Fruit fly (Drosophila melanogaster): ENCODE data around the gene CG34290.
A peak's percentile ranks its signal among the peaks of the same experiment; 100 is the strongest.

CG34290 gene

DNA sequence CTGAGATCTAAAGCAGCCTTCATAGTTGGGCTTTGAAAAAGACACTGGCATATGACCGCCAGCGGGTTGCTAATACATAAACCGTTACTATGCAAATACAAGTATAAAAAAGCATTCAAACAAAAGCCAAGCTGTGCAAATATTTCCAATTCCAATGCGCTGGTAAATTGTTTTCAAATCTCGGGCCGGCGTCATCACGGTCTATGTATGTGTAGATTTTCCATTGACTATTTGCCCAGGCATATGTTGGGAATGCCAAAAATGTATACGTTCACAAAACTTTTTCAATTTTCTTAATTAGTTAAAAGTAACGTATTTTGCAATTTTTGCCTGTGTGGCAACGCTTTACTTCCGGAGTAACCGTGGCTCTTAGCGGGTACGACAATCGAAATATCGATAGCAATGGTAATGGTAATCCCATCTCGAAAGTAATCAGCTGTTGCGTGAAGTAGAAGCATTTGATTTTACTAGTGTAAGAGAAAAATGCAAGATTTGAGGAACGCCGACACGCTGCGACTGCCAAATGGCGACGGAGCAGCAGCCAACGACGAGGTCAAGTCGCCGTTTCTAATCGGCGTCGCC lies at the start of gene CG34290, which contains the start of gene Uck:
Gene CG34290 (minus strand): TSS at position 51 of the 582 bp plus-strand sequence.
Gene Uck (plus strand): TSS at position 405 of the 582 bp plus-strand sequence.
- no peak for TF ChIP-seq CG8478 (optimal IDR thresholded peaks at IDR 0.05)
- TF ChIP-seq CTCF (optimal IDR thresholded peaks at IDR 0.05) = peak; percentile 3 to 29

dm6 chr3R:24336622-24337021 lies 47.0 kb upstream of the CG34290 start, which contains the start of gene CG6432:
Gene CG6432, plus strand, starts transcription at chr3R:24336922.
- TF ChIP-seq CG8478 (optimal IDR thresholded peaks at IDR 0.05) (no peak), CTCF (optimal IDR thresholded peaks at IDR 0.05) (no peak)

DNA sequence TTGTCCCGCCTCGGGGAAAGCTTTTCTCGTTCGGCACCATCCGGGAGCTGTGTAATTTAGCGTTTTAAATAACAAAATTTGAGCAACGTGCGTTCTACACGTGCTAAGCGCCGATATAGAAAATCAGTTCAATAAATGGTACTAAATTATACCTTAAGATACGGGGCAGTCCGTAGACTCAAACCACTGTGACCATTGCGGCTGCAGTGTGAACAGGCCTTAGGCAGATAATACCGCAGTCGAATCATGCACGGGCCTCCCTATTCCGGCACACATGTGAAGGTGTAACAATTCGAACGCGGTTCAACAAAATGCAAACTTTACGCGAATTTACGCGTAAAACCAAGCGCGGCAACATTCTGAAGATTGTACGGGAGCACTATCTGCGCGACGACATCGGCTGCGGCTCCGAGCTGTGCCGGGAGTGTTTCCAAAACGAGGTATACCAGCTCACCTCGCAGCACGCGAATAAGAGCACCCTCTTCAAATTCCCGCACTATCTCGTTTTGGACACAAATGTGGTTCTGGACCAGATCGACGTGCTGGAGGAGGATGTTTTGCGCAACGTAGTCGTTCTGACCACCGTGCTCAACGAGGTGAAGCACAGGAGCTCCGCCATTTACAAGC lies 43.7 kb upstream of the CG34290 start, which contains the start of the genes Rrp5 and Dis3:
Gene Rrp5 (minus strand): TSS at position 135 of the 627 bp plus-strand sequence.
Gene Dis3 (plus strand): TSS at position 252 of the 627 bp plus-strand sequence.
- TF ChIP-seq CTCF (optimal IDR thresholded peaks at IDR 0.05) (peak; percentile 57 to 66), CG8478 (optimal IDR thresholded peaks at IDR 0.05) (no peak)

dm6 chr3R:24320342-24320711 lies 30.7 kb upstream of the CG34290 start:
- TF ChIP-seq CTCF (optimal IDR thresholded peaks at IDR 0.05) (no peak), CG8478 (optimal IDR thresholded peaks at IDR 0.05) (no peak)

DNA sequence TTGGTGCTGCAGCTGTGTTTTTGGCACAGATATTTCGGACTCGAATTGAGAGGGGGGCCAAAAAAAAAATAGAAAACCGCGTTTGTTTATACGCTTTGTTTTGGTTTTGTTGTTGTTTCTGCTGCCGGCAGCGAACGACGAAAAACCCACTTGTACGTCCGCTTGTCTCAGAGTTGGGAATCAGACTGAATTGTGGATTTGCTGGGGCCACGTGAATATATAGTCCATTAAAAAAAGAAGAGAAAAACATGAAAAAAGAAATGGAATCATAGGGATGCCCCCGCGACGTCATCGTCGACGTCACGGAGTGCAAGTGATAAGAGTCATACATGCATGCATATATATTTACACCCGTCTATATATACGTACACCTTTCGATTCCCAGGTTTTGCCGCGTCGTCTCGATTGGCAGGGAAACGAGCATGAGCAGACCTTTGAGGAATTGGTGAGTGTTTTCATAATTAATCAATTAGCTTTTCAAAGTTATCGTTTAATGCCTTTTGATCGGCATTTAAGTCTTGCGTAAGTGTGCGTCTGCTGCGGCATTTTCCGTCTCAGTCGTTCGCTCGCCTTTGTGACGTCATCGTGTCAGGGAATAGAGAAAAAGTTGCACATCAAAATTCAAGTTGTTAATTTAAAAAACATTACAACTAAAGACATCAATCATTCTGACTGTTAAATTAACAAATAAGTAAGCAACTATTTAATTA lies 30.2 kb upstream of the CG34290 start:
- TF ChIP-seq CG8478 (optimal IDR thresholded peaks at IDR 0.05) (no peak), CTCF (optimal IDR thresholded peaks at IDR 0.05) (no peak)

DNA sequence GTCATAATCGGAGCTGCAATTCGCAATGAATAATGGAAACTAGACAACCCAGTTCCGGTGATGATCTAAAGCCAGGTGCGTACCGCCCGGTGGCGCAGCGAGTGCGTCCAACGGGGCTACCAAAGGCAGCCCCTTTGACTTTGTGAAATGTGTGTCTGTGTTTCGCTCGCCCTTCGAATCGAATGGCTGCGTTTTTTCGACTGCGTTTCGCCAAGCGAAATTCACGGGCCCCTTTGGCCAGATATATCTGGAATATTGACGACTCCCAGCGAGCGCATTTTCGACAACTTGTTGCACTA lies 29.4 kb upstream of the CG34290 start:
- TF ChIP-seq CG8478 (optimal IDR thresholded peaks at IDR 0.05) (no peak), CTCF (optimal IDR thresholded peaks at IDR 0.05) (no peak)

- TF ChIP-seq CTCF (optimal IDR thresholded peaks at IDR 0.05) = no peak
- TF ChIP-seq CG8478 (optimal IDR thresholded peaks at IDR 0.05) = no peak
Observed at dm6 chr3R:24318217-24319082, 28.8 kb upstream of the CG34290 start, which contains the start of the genes Nab2 and BRWD3. Gene Nab2, minus strand, starts transcription at chr3R:24318419. Gene BRWD3, plus strand, starts transcription at chr3R:24319000.

- no peak for TF ChIP-seq CG8478 (optimal IDR thresholded peaks at IDR 0.05)
- TF ChIP-seq CTCF (optimal IDR thresholded peaks at IDR 0.05) = no peak
Observed at dm6 chr3R:24303060-24303459, 13.4 kb upstream of the CG34290 start.

DNA sequence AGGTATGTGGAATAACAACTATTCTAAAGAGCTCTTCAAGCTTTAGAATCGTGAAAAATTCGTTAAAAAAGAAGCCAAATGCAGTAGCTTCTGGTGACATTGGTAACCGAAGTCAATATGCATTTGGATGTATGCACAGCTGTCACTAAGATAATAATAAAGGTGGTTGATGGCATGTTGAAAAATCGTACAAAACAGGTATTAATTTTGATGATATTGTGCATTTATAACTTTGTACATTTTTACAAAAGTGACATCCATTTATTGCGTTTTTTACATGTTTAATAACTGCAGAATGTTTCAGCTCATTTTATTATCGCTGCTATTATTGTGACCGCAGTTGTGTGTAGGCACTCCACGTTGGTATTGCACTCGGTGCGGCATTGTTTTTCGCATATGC lies 11.9 kb upstream of the CG34290 start:
- TF ChIP-seq CTCF (optimal IDR thresholded peaks at IDR 0.05) = no peak
- TF ChIP-seq CG8478 (optimal IDR thresholded peaks at IDR 0.05) = no peak

dm6 chr3R:24299148-24299547 lies 9.5 kb upstream of the CG34290 start:
- TF ChIP-seq CTCF (optimal IDR thresholded peaks at IDR 0.05) (no peak), CG8478 (optimal IDR thresholded peaks at IDR 0.05) (no peak)

DNA sequence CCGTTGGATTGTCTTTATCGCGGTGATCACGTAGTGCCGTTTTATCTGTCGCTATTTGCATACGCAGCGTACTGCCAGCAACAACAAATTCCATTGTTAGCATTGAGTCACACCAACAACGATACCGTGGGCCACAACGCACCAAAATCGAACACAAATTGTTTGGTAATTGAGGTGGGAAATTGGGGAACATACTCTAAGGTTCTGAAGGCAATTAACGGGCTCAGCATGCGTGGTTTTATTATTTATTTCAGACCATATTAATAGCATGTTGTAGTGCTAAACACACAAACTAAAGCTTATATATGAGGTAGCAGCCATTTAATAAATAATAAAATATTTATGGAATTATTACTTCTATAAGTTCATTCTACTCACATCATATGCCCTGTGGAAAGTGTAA lies 8.9 kb upstream of the CG34290 start:
- no peak for TF ChIP-seq CG8478 (optimal IDR thresholded peaks at IDR 0.05)
- TF ChIP-seq CTCF (optimal IDR thresholded peaks at IDR 0.05) = no peak

DNA sequence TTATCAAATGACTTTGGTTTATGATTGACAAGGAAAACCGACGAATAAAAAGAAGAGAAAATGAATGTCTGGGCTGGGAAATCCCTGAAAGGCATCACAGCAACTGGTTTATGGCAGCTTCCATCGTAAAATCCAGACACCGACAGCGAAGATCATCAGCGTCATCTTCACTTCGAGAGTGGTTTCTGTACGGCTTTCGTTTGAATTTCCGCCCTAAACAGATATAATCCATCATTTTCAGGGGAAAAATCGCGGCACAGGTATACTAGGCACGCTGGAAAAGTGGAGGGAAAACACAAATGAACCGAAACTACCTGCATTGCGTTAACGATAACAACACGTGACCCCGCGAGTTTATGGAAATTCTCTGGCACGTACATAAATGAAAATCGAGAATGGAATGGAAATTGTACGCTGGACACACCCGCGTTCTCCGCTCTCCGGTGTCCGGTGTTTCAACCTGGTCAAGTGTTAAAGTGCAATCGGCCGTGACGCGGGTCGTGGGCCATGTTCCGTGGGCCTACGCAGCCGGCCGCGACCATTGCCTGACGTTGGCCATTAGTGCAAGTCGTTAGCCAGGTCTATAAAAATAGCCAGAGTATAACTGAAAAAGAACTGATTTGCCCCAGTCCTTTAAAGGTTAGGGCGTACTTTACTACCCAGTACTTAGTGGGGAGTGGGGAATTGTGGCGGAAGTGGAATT lies 8.0 kb upstream of the CG34290 start:
- no peak for TF ChIP-seq CG8478 (optimal IDR thresholded peaks at IDR 0.05)
- no peak for TF ChIP-seq CTCF (optimal IDR thresholded peaks at IDR 0.05)

- TF ChIP-seq CTCF (optimal IDR thresholded peaks at IDR 0.05) (no peak), CG8478 (optimal IDR thresholded peaks at IDR 0.05) (no peak)
Observed at dm6 chr3R:24296913-24297312, 7.3 kb upstream of the CG34290 start.

Measured in S2 (cell line).